Worm (Caenorhabditis elegans): ENCODE results near the gene ufm-1.
A peak's percentile ranks its signal among the peaks of the same experiment; 100 is the strongest.

The ufm-1 gene

DNA sequence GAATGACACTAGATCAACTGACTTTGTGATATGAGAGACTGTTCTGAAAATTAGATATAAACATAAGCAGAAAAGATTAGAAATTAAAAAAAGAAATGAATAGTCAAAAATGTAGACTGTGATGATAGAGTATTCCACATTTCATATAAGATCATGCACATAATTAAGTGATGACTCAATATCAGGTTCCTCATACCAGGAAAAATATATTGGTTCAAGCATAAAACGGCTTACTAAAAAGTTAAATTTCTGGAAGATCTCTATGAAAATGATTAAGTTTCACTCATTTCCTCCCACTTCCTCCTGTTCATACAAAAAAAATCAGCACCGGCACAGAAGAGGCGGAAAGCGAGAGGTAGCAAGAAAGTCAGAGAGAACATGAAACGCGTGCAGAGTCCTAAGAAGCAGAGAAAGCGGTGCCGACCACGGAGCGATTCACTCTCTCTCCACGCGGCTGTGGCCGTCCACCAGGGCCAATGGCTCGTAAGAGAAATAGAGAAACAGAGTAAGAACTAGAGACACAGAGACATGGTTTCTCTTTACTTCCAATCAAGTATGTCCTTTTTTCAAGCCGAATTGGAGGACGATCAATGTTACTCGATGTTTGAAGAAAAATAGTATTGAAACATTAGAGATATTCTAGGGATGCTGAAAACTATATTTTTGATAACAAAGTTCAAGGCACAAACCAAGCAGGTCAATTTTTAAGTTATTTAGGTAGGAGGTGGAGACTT is 33.0 kb downstream of the ufm-1 start, which contains the start of the genes ZK688.5 and fahd-1:
TSS of gene ZK688.5 (minus strand) at position 51 of the 734 bp plus-strand sequence.
TSS of gene fahd-1 (plus strand) at position 684 of the 734 bp plus-strand sequence.
- peak; percentile 5 to 80 (median 47) for TF ChIP-seq ceh-82 (tag; optimal IDR thresholded peaks at IDR 0.05)
- TF ChIP-seq elt-2 (tag; optimal IDR thresholded peaks at IDR 0.05): peak; percentile 21
- peak; percentile 70 to 71 for TF ChIP-seq lin-35 (GFP tag; optimal IDR thresholded peaks at IDR 0.05)
- TF ChIP-seq C04F5.9 (tag; optimal IDR thresholded peaks at IDR 0.05): no peak
- TF ChIP-seq mab-9 (GFP tag; IDR thresholded peaks at IDR 0.05): no peak
- no peak for TF ChIP-seq nhr-28 (tag; optimal IDR thresholded peaks at IDR 0.05)
- TF ChIP-seq ets-5 (GFP tag; IDR thresholded peaks at IDR 0.05): no peak
- no peak for TF ChIP-seq sox-4 (tag; optimal IDR thresholded peaks at IDR 0.05)
- TF ChIP-seq xbp-1 (tag; optimal IDR thresholded peaks at IDR 0.05): peak; percentile 55
- TF ChIP-seq nhr-76 (tag; optimal IDR thresholded peaks at IDR 0.05): no peak
- peak; percentile 72 for TF ChIP-seq nhr-20 (tag; optimal IDR thresholded peaks at IDR 0.05)
- TF ChIP-seq fos-1 (tag; optimal IDR thresholded peaks at IDR 0.05): no peak
- TF ChIP-seq alr-1 (tag; optimal IDR thresholded peaks at IDR 0.05; ENCODE audit: borderline replicate concordance): no peak
- no peak for TF ChIP-seq aha-1 (tag; optimal IDR thresholded peaks at IDR 0.05)
- TF ChIP-seq F16B12.6 (tag; optimal IDR thresholded peaks at IDR 0.05): peak; percentile 41
- TF ChIP-seq nhr-71 (tag; optimal IDR thresholded peaks at IDR 0.05): peak; percentile 83
- TF ChIP-seq nhr-11 (tag; optimal IDR thresholded peaks at IDR 0.05): no peak
- TF ChIP-seq isw-1 (GFP tag; IDR thresholded peaks at IDR 0.05): peak; percentile 35; the same call in 1 of the 2 replicates
- TF ChIP-seq nhr-19 (GFP tag; conservative IDR thresholded peaks at IDR 0.05): peak; percentile 57
- no peak for TF ChIP-seq lir-3 (tag; optimal IDR thresholded peaks at IDR 0.05; ENCODE audit: poor library complexity)
- no peak for TF ChIP-seq egl-27 (tag; optimal IDR thresholded peaks at IDR 0.05)
- no peak for TF ChIP-seq pqm-1 (tag; optimal IDR thresholded peaks at IDR 0.05)
- no peak for TF ChIP-seq unc-130 (tag; optimal IDR thresholded peaks at IDR 0.05)
- peak; percentile 79 for TF ChIP-seq nhr-85 (tag)
- TF ChIP-seq C16A3.4 (tag; optimal IDR thresholded peaks at IDR 0.05): peak; percentile 60
- peak; percentile 4 for TF ChIP-seq ceh-8 (GFP tag; optimal IDR thresholded peaks at IDR 0.05)
- peak; percentile 39 for TF ChIP-seq dsc-1 (tag; optimal IDR thresholded peaks at IDR 0.05)
- TF ChIP-seq rnt-1 (tag; optimal IDR thresholded peaks at IDR 0.05): peak; percentile 71
- TF ChIP-seq dpl-1 (GFP tag; optimal IDR thresholded peaks at IDR 0.05): peak; percentile 43 to 50 (median 49)
- no peak for TF ChIP-seq Y116A8C.19 (tag; optimal IDR thresholded peaks at IDR 0.05; ENCODE audit: borderline replicate concordance)
- TF ChIP-seq ama-1 (optimal IDR thresholded peaks at IDR 0.05): no peak
- peak; percentile 62 for TF ChIP-seq tbx-2 (tag; optimal IDR thresholded peaks at IDR 0.05)
- TF ChIP-seq nhr-237 (tag; optimal IDR thresholded peaks at IDR 0.05): peak; percentile 10
- peak; percentile 49 for TF ChIP-seq nhr-90 (tag; optimal IDR thresholded peaks at IDR 0.05; ENCODE audit: poor library complexity)
- TF ChIP-seq unc-62 (GFP tag; optimal IDR thresholded peaks at IDR 0.05): no peak
- TF ChIP-seq lin-15B (tag; optimal IDR thresholded peaks at IDR 0.05): no peak
- peak; percentile 62 to 77 for TF ChIP-seq lsy-2 (tag; optimal IDR thresholded peaks at IDR 0.05)
- peak; percentile 49 for TF ChIP-seq nhr-77 (tag; optimal IDR thresholded peaks at IDR 0.05)
- peak; percentile 76 for TF ChIP-seq swsn-7 (tag; optimal IDR thresholded peaks at IDR 0.05)
- TF ChIP-seq snpc-4 (tag; optimal IDR thresholded peaks at IDR 0.05): peak; percentile 51
- peak; percentile 46 for TF ChIP-seq jun-1 (tag; optimal IDR thresholded peaks at IDR 0.05)
- peak; percentile 70 for TF ChIP-seq mep-1 (tag; optimal IDR thresholded peaks at IDR 0.05)
- TF ChIP-seq unc-86 (tag; optimal IDR thresholded peaks at IDR 0.05): peak; percentile 34
- TF ChIP-seq lin-39 (tag; optimal IDR thresholded peaks at IDR 0.05): no peak
- TF ChIP-seq nhr-12 (tag; optimal IDR thresholded peaks at IDR 0.05): no peak
- no peak for TF ChIP-seq aly-2 (tag; optimal IDR thresholded peaks at IDR 0.05)
- peak in 1 of 2 experiments; percentile 82 for TF ChIP-seq mdl-1 (tag; optimal IDR thresholded peaks at IDR 0.05)
- TF ChIP-seq blmp-1 (tag; optimal IDR thresholded peaks at IDR 0.05): peak; percentile 92
- TF ChIP-seq nhr-47 (tag; optimal IDR thresholded peaks at IDR 0.05): peak; percentile 70
- TF ChIP-seq efl-1 (optimal IDR thresholded peaks at IDR 0.05): peak; percentile 72 to 77
- peak; percentile 27 to 94 for TF ChIP-seq efl-1 (GFP tag; optimal IDR thresholded peaks at IDR 0.05 in 1 of 2)
- peak; percentile 54 for TF ChIP-seq fkh-8 (tag; optimal IDR thresholded peaks at IDR 0.05)
- TF ChIP-seq lin-14 (GFP tag; optimal IDR thresholded peaks at IDR 0.05): peak; percentile 91

Measured in whole organism, L1 larva.